Worm (Caenorhabditis elegans) whole organism, mixed stage, embryonic: ENCODE measurements around the gene scly-1.

Experiments used
- M03D4.4 ChIP-seq: sonication (generic microtip); optimal IDR thresholded peaks from 2 replicates; lab custom pipeline; 2017; ENCODE audit warnings: mild to moderate bottlenecking, missing genetic modification characterization, missing compliant biosample characterization
- bed-3 ChIP-seq: fragments of 200-800 bp; sonication (Bioruptor generic); optimal IDR thresholded peaks from 3 replicates; lab custom pipeline; 2018; ENCODE audit warnings: mild to moderate bottlenecking, missing genetic modification characterization, moderate library complexity, missing compliant biosample characterization
- blmp-1 ChIP-seq: fragments of 150-350 bp; optimal IDR thresholded peaks from 2 replicates; lab custom pipeline; 2014; ENCODE audit warnings: missing biosample characterization, missing genetic modification characterization
- ceh-39 ChIP-seq: fragments of 150-350 bp; optimal IDR thresholded peaks from 2 replicates; lab custom pipeline; 2014; ENCODE audit warnings: missing biosample characterization, missing genetic modification characterization
- ceh-43 ChIP-seq: fragments of 200-800 bp; sonication (Bioruptor generic); optimal IDR thresholded peaks from 2 replicates; lab custom pipeline; 2018; ENCODE audit warnings: mild to moderate bottlenecking, missing genetic modification characterization, moderate library complexity, missing compliant biosample characterization
- ceh-83 ChIP-seq: fragments of 200-800 bp; sonication (Bioruptor generic); optimal IDR thresholded peaks from 2 replicates; lab custom pipeline; 2018; ENCODE audit warnings: mild to moderate bottlenecking, missing genetic modification characterization, missing compliant biosample characterization
- ces-1 ChIP-seq: fragments of 150-350 bp; optimal IDR thresholded peaks from 2 replicates; lab custom pipeline; 2014; ENCODE audit warnings: missing biosample characterization, missing genetic modification reagents, missing genetic modification characterization
- cnd-1 ChIP-seq: fragments of 200-800 bp; sonication (Bioruptor generic); optimal IDR thresholded peaks from 2 replicates; lab custom pipeline; 2018; ENCODE audit warnings: mild to moderate bottlenecking, missing genetic modification characterization, missing compliant biosample characterization
- drap-1 ChIP-seq: fragments of 200-800 bp; sonication (Bioruptor generic); optimal IDR thresholded peaks from 3 replicates; lab custom pipeline; 2018; ENCODE audit warnings: mild to moderate bottlenecking, missing genetic modification characterization, missing compliant biosample characterization
- elt-1 ChIP-seq: sonication (generic microtip); optimal IDR thresholded peaks from 2 replicates; lab custom pipeline; 2017; ENCODE audit warnings: missing genetic modification characterization, mild to moderate bottlenecking, missing compliant biosample characterization, antibody characterized with exemption, moderate library complexity, borderline replicate concordance; ENCODE audit not compliant: insufficient read depth
- elt-3 ChIP-seq: fragments of 150-350 bp; optimal IDR thresholded peaks from 2 replicates; lab custom pipeline; 2014; ENCODE audit warnings: missing biosample characterization, missing genetic modification characterization
- flh-1 ChIP-seq: fragments of 200-800 bp; sonication (Bioruptor generic); optimal IDR thresholded peaks from 2 replicates; lab custom pipeline; 2018; ENCODE audit warnings: mild to moderate bottlenecking, missing genetic modification characterization, moderate library complexity, missing compliant biosample characterization
- ham-2 ChIP-seq: fragments of 200-800 bp; sonication (Bioruptor generic); optimal IDR thresholded peaks from 2 replicates; lab custom pipeline; 2018; ENCODE audit warnings: mild to moderate bottlenecking, missing genetic modification characterization, missing compliant biosample characterization
- hlh-1 ChIP-seq: fragments of 150-350 bp; optimal IDR thresholded peaks from 2 replicates; lab custom pipeline; 2014; ENCODE audit warnings: missing biosample characterization, missing genetic modification reagents, missing genetic modification characterization
- lin-13 ChIP-seq: fragments of 150-350 bp; optimal IDR thresholded peaks from 2 replicates; lab custom pipeline; 2014; ENCODE audit warnings: missing biosample characterization, missing genetic modification characterization
- lin-32 ChIP-seq: fragments of 200-800 bp; sonication (Bioruptor generic); optimal IDR thresholded peaks from 2 replicates; lab custom pipeline; 2018; ENCODE audit warnings: mild to moderate bottlenecking, missing genetic modification characterization, missing compliant biosample characterization
- lsy-2 ChIP-seq: fragments of 150-350 bp; optimal IDR thresholded peaks from 2 replicates; lab custom pipeline; 2014; ENCODE audit warnings: missing biosample characterization, missing genetic modification characterization
- mab-5 ChIP-seq: fragments of 150-350 bp; optimal IDR thresholded peaks from 2 replicates; lab custom pipeline; 2014; ENCODE audit warnings: missing biosample characterization, missing genetic modification characterization
- mep-1 ChIP-seq: fragments of 150-350 bp; optimal IDR thresholded peaks from 2 replicates; lab custom pipeline; 2017; ENCODE audit warnings: missing biosample characterization, missing genetic modification reagents, missing genetic modification characterization, inconsistent platforms
- mls-2 ChIP-seq: sonication (generic microtip); optimal IDR thresholded peaks from 2 replicates; lab custom pipeline; 2016; ENCODE audit warnings: mild to moderate bottlenecking, missing genetic modification characterization, moderate library complexity, missing compliant biosample characterization
- nhr-2 ChIP-seq: fragments of 150-350 bp; optimal IDR thresholded peaks from 2 replicates; lab custom pipeline; 2014; ENCODE audit warnings: missing biosample characterization, missing genetic modification characterization
- nhr-237 ChIP-seq: fragments of 150-350 bp; optimal IDR thresholded peaks from 2 replicates; lab custom pipeline; 2014; ENCODE audit warnings: missing biosample characterization, missing genetic modification characterization
- nhr-28 ChIP-seq: fragments of 150-350 bp; optimal IDR thresholded peaks from 2 replicates; lab custom pipeline; 2014; ENCODE audit warnings: missing biosample characterization, missing genetic modification characterization
- nhr-76 ChIP-seq: sonication (generic microtip); optimal IDR thresholded peaks from 2 replicates; lab custom pipeline; 2017; ENCODE audit warnings: missing biosample characterization, missing genetic modification characterization
- pha-4 ChIP-seq: fragments of 150-350 bp; optimal IDR thresholded peaks from 2 replicates; lab custom pipeline; 2018; ENCODE audit warnings: missing biosample characterization, missing genetic modification reagents, missing genetic modification characterization
- snpc-4 ChIP-seq: fragments of 150-350 bp; optimal IDR thresholded peaks from 2 replicates; lab custom pipeline; 2014; ENCODE audit warnings: missing biosample characterization, missing genetic modification characterization
- tbx-8 ChIP-seq: fragments of 200-800 bp; sonication (Bioruptor generic); optimal IDR thresholded peaks from 2 replicates; lab custom pipeline; 2018; ENCODE audit warnings: mild to moderate bottlenecking, missing genetic modification characterization, moderate library complexity, missing compliant biosample characterization
- unc-120 ChIP-seq: sonication (generic microtip); optimal IDR thresholded peaks from 2 replicates; lab custom pipeline; 2017; ENCODE audit warnings: missing genetic modification characterization, missing compliant biosample characterization; ENCODE audit not compliant: poor library complexity, severe bottlenecking
- zip-8 ChIP-seq: fragments of 150-350 bp; optimal IDR thresholded peaks from 2 replicates; lab custom pipeline; 2014; ENCODE audit warnings: missing biosample characterization, missing genetic modification characterization

Gene scly-1

DNA sequence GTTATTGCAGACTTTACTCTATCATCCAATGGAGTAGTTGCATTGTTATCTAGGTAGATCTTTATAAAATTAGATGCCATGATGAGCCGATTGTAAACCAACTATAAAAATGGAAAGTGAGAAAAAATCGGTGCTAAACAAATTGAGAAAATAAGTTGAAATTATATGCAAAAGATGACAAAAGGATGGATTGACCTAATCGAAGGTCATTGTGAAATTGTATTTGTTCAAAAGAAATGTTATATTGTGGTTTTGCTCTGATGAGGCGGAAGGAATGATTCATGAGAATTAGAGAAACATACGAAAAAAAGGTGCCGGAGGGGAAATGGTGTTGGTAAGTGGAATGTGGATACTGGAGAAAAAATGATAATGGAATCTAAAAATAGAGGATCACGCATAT is at the start of gene scly-1:
Gene scly-1 (minus strand): TSS at position 101 of the 400 bp plus-strand sequence.
- TF ChIP-seq lin-13 (tag; lab: Kevin White, UChicago) (no peak), tbx-8 (GFP tag; lab: Kevin White, UChicago) (no peak), ces-1 (GFP tag; lab: Kevin White, UChicago) (no peak)

DNA sequence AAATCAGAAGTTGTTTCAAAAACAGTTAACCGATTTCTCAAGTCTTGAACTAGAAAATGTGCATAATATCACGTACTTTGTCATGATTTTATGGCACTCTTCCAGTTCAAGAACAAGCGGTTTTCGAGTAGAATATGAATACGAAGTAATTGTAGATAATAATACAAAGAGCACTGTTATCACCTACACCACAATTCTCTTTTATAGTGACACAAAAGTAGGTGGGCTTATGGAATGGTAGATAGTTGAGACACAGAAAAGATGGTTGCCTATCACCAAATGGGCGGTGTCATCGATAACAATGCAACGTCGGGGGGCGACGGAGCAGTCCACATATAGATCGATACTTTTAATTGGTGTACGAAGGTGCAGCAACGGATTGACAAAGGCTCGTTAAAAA is 47.8 kb upstream of the scly-1 start:
- TF ChIP-seq nhr-237 (no peak), unc-120 (no peak), bed-3 (no peak), ceh-83 (GFP tag; lab: Kevin White, UChicago) (no peak), ceh-39 (tag; lab: Kevin White, UChicago) (no peak), blmp-1 (tag; lab: Kevin White, UChicago) (no peak), pha-4 (tag; lab: Kevin White, UChicago) (no peak)

DNA sequence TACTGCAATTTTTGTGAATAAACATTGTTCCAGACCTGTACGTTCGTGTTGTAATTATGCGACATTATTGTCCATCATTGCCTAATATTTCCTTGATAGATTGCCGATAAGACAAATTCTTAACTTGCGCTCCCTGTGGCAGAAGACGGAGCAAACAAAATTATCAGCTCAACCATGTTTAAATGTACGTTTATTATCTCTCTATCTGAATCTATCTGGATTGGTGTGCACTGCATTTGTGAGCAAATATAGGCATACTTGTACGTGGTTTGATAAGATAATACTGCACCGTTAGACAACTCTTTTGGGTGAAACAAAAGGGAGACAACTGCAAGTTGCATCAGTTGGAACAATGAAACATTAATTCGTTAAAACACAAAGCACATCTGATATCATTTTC is 46.4 kb upstream of the scly-1 start:
- TF ChIP-seq lin-32 (GFP tag; lab: Kevin White, UChicago) (no peak), ces-1 (GFP tag; lab: Kevin White, UChicago) (no peak), hlh-1 (tag; lab: Kevin White, UChicago) (no peak), ceh-39 (tag; lab: Kevin White, UChicago) (no peak), nhr-28 (no peak), nhr-2 (no peak), pha-4 (tag; lab: Kevin White, UChicago) (no peak), mab-5 (no peak), snpc-4 (tag; lab: Kevin White, UChicago) (no peak), ceh-43 (GFP tag; lab: Kevin White, UChicago) (no peak), drap-1 (GFP tag; lab: Kevin White, UChicago) (no peak), lin-13 (tag; lab: Kevin White, UChicago) (no peak), zip-8 (tag; lab: Kevin White, UChicago) (no peak), unc-120 (no peak), bed-3 (no peak)

DNA sequence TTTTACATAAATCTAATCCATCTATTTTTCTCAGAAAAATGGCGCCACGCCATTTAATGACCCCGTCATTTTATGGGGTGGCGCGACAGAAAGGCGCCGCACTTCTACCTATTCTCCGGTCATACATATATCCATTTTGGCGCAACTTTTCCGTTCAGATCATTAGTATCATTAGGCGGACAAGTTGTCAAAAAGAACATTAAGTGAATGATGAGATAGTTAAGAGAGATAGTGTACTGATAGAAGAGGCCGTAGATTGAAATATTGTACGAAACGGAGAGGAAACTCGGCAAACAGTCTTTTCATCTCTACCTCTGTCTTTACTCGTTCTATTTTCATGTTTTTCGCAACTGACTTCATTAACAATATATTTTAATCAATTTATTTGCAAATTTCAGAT is 43.2 kb upstream of the scly-1 start, which contains the start of gene sma-6:
Gene sma-6 (plus strand): TSS at position 399 of the 400 bp plus-strand sequence.
- TF ChIP-seq mls-2 (tag; lab: Kevin White, UChicago) (no peak), drap-1 (GFP tag; lab: Kevin White, UChicago) (no peak), M03D4.4 (no peak), cnd-1 (tag; lab: Kevin White, UChicago) (no peak), mep-1 (tag; lab: Kevin White, UChicago) (no peak), lsy-2 (tag; lab: Kevin White, UChicago) (no peak), nhr-237 (no peak), zip-8 (tag; lab: Kevin White, UChicago) (no peak), ces-1 (GFP tag; lab: Kevin White, UChicago) (no peak), tbx-8 (GFP tag; lab: Kevin White, UChicago) (no peak), ham-2 (GFP tag; lab: Kevin White, UChicago) (no peak), elt-3 (no peak), snpc-4 (tag; lab: Kevin White, UChicago) (no peak), lin-32 (GFP tag; lab: Kevin White, UChicago) (no peak), unc-120 (no peak), blmp-1 (tag; lab: Kevin White, UChicago) (no peak), hlh-1 (tag; lab: Kevin White, UChicago) (no peak)

DNA sequence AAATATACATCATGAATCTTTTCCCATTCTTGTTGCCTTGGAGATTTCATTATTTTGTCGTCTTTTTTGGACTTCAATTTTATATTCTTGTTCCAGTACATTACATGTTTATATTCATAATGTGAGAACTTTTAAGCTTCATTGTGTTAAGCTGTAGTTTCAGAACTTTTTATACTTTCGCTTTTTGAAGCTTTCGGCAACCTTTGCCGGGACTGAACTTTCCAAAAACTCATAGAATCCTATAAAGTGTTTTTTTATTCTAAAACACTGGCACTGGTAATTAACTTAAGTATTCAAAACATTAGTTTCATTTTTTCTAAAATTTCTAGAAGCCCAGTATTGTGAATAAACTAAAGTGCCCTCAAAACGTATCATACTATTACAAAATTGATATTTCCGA is 42.1 kb upstream of the scly-1 start, which contains the start of gene C32D5.4:
Gene C32D5.4 (minus strand): TSS at position 101 of the 400 bp plus-strand sequence.
- TF ChIP-seq mab-5 (no peak), tbx-8 (GFP tag; lab: Kevin White, UChicago) (no peak), nhr-76 (tag; lab: Kevin White, UChicago) (no peak), lin-13 (tag; lab: Kevin White, UChicago) (no peak), unc-120 (no peak), drap-1 (GFP tag; lab: Kevin White, UChicago) (no peak)

DNA sequence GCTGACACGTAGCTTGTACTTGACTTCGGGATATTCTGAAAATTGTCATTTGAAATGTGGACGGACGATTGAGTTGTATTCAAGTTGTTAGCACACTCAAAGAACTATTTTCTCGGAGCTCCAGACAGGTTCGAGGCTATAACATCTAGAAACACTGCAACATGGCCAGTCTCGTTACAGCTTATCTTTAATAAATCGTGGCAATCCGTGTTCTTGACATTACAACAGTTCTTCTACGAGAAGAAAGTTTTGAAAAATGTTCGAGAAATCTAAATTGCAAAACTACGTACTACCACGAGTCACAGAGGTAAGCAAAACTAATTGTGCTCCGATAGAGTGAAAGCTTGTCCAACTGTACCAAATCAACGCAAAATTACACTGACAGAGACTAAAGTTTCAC is 41.2 kb upstream of the scly-1 start:
- TF ChIP-seq flh-1 (no peak), bed-3 (no peak), pha-4 (tag; lab: Kevin White, UChicago) (no peak), mep-1 (tag; lab: Kevin White, UChicago) (no peak), ceh-83 (GFP tag; lab: Kevin White, UChicago) (no peak), elt-1 (tag; lab: Kevin White, UChicago) (no peak), ham-2 (GFP tag; lab: Kevin White, UChicago) (no peak), lin-13 (tag; lab: Kevin White, UChicago) (no peak), nhr-76 (tag; lab: Kevin White, UChicago) (no peak)
